Worm (Caenorhabditis elegans) whole organism, mixed stage, embryonic: ENCODE results near the gene F23H12.3.

Experiments
- blmp-1 ChIP-seq: fragments of 150-350 bp; optimal IDR thresholded peaks from 2 replicates; lab custom pipeline; 2014; ENCODE audit warnings: missing biosample characterization, missing genetic modification characterization
- elt-1 ChIP-seq: sonication (generic microtip); optimal IDR thresholded peaks from 2 replicates; lab custom pipeline; 2017; ENCODE audit warnings: missing genetic modification characterization, mild to moderate bottlenecking, missing compliant biosample characterization, antibody characterized with exemption, moderate library complexity, borderline replicate concordance; ENCODE audit not compliant: insufficient read depth
- elt-3 ChIP-seq: fragments of 150-350 bp; optimal IDR thresholded peaks from 2 replicates; lab custom pipeline; 2014; ENCODE audit warnings: missing biosample characterization, missing genetic modification characterization
- flh-1 ChIP-seq: fragments of 200-800 bp; sonication (Bioruptor generic); optimal IDR thresholded peaks from 2 replicates; lab custom pipeline; 2018; ENCODE audit warnings: mild to moderate bottlenecking, missing genetic modification characterization, moderate library complexity, missing compliant biosample characterization
- lin-13 ChIP-seq: fragments of 150-350 bp; optimal IDR thresholded peaks from 2 replicates; lab custom pipeline; 2014; ENCODE audit warnings: missing biosample characterization, missing genetic modification characterization
- lsy-2 ChIP-seq: fragments of 150-350 bp; optimal IDR thresholded peaks from 2 replicates; lab custom pipeline; 2014; ENCODE audit warnings: missing biosample characterization, missing genetic modification characterization
- mab-5 ChIP-seq: fragments of 150-350 bp; optimal IDR thresholded peaks from 2 replicates; lab custom pipeline; 2014; ENCODE audit warnings: missing biosample characterization, missing genetic modification characterization
- nhr-12 ChIP-seq: fragments of 150-350 bp; optimal IDR thresholded peaks from 2 replicates; lab custom pipeline; 2014; ENCODE audit warnings: missing biosample characterization, missing genetic modification characterization
- nhr-237 ChIP-seq: fragments of 150-350 bp; optimal IDR thresholded peaks from 2 replicates; lab custom pipeline; 2014; ENCODE audit warnings: missing biosample characterization, missing genetic modification characterization
- nhr-76 ChIP-seq: sonication (generic microtip); optimal IDR thresholded peaks from 2 replicates; lab custom pipeline; 2017; ENCODE audit warnings: missing biosample characterization, missing genetic modification characterization
- pha-4 ChIP-seq: fragments of 150-350 bp; optimal IDR thresholded peaks from 2 replicates; lab custom pipeline; 2018; ENCODE audit warnings: missing biosample characterization, missing genetic modification reagents, missing genetic modification characterization
- snpc-4 ChIP-seq: fragments of 150-350 bp; optimal IDR thresholded peaks from 2 replicates; lab custom pipeline; 2014; ENCODE audit warnings: missing biosample characterization, missing genetic modification characterization
- unc-62 ChIP-seq: fragments of 150-350 bp; optimal IDR thresholded peaks from 2 replicates; lab custom pipeline; 2014; ENCODE audit warnings: missing biosample characterization, missing genetic modification reagents, missing genetic modification characterization

- TF ChIP-seq nhr-12 (tag; lab: Kevin White, UChicago): no peak
- no peak for TF ChIP-seq nhr-237 (tag; lab: Kevin White, UChicago)
- no peak for TF ChIP-seq elt-1
- no peak for TF ChIP-seq nhr-76 (tag; lab: Kevin White, UChicago)
- no peak for TF ChIP-seq pha-4 (tag; lab: Kevin White, UChicago)
- no peak for TF ChIP-seq blmp-1 (tag; lab: Kevin White, UChicago)
- no peak for TF ChIP-seq unc-62 (GFP tag; lab: Kevin White, UChicago)
- TF ChIP-seq mab-5 (tag; lab: Kevin White, UChicago): no peak
- no peak for TF ChIP-seq lin-13 (tag; lab: Kevin White, UChicago)
- no peak for TF ChIP-seq lsy-2 (tag; lab: Kevin White, UChicago)
- TF ChIP-seq elt-3: no peak
- no peak for TF ChIP-seq flh-1 (GFP tag; lab: Kevin White, UChicago)
- TF ChIP-seq snpc-4: no peak
Measured at ce11 chrV:12386154-12386553, 41.2 kb downstream of the F23H12.3 start, which contains the start of gene K01D12.15.
